Worm (Caenorhabditis elegans) whole organism, L3 larva: ENCODE results near the gene R06F6.8.

Experiments
- R02D3.7 ChIP-seq: fragments of 150-350 bp; optimal IDR thresholded peaks from 2 replicates; lab custom pipeline; 2014; ENCODE audit warnings: missing biosample characterization, missing genetic modification characterization
- aly-2 ChIP-seq: fragments of 150-350 bp; optimal IDR thresholded peaks from 2 replicates; lab custom pipeline; 2014; ENCODE audit warnings: missing biosample characterization, missing genetic modification characterization
- egl-27 ChIP-seq: sonication (generic microtip); optimal IDR thresholded peaks from 4 replicates; lab custom pipeline; 2017; ENCODE audit warnings: missing biosample characterization, missing genetic modification reagents, missing genetic modification characterization
- egl-5 ChIP-seq: fragments of 150-350 bp; optimal IDR thresholded peaks from 2 replicates; lab custom pipeline; 2017; ENCODE audit warnings: missing biosample characterization, missing genetic modification reagents, missing genetic modification characterization, inconsistent platforms
- fkh-10 ChIP-seq: sonication (generic microtip); optimal IDR thresholded peaks from 2 replicates; lab custom pipeline; 2017; ENCODE audit warnings: missing biosample characterization, missing genetic modification reagents, missing genetic modification characterization
- hmg-11 ChIP-seq: sonication (generic microtip); optimal IDR thresholded peaks from 2 replicates; lab custom pipeline; 2016; ENCODE audit warnings: missing genetic modification characterization, missing compliant biosample characterization
- lin-39 ChIP-seq: fragments of 150-350 bp; optimal IDR thresholded peaks from 2 replicates; lab custom pipeline; 2018; ENCODE audit warnings: missing biosample characterization, missing genetic modification reagents, missing genetic modification characterization
- nhr-12 ChIP-seq: fragments of 150-350 bp; optimal IDR thresholded peaks from 2 replicates; lab custom pipeline; 2014; ENCODE audit warnings: missing biosample characterization, missing genetic modification characterization
- nhr-23 ChIP-seq: fragments of 150-350 bp; optimal IDR thresholded peaks from 2 replicates; lab custom pipeline; 2014; ENCODE audit warnings: missing biosample characterization, missing genetic modification reagents, missing genetic modification characterization
- snpc-4 ChIP-seq: fragments of 150-350 bp; optimal IDR thresholded peaks from 2 replicates; lab custom pipeline; 2014; ENCODE audit warnings: missing biosample characterization, missing genetic modification characterization
- unc-62 ChIP-seq: fragments of 150-350 bp; sonication (generic microtip); optimal IDR thresholded peaks from 4 replicates; lab custom pipeline; 2014; ENCODE audit warnings: missing biosample characterization, missing genetic modification reagents, missing genetic modification characterization
- ztf-11 ChIP-seq: fragments of 150-350 bp; optimal IDR thresholded peaks from 2 replicates; lab custom pipeline; 2014; ENCODE audit warnings: missing biosample characterization, missing genetic modification characterization
- ztf-4 ChIP-seq: fragments of 150-350 bp; optimal IDR thresholded peaks from 2 replicates; lab custom pipeline; 2014; ENCODE audit warnings: missing biosample characterization, missing genetic modification characterization

DNA sequence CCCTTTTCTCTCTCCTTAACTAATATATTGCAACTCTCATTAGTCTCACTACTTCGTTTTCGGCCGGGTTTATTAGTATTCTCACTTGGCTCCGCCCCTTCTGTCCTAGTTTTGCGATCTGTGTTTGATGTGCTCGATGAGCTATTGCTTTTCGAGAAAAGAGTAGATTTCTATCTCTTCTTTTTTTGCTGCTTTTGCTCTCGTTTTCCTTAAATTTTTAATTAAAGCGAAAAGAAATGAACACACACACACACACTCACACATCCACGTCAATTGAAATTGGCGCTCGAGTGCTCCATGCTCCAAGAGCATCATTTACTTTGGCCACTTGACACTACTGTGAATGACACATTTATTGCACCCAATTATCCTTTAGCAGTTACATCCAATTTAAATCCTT is 15.3 kb downstream of the R06F6.8 start:
- no peak for TF ChIP-seq nhr-23 (tag; lab: Kevin White, UChicago)
- no peak for TF ChIP-seq unc-62 (GFP tag; lab: Kevin White, UChicago)
- TF ChIP-seq snpc-4 (tag; lab: Kevin White, UChicago), result no peak
- TF ChIP-seq fkh-10, result no peak
- no peak for TF ChIP-seq ztf-11 (tag; lab: Kevin White, UChicago)
- TF ChIP-seq egl-27, result no peak
- TF ChIP-seq nhr-12 (tag; lab: Kevin White, UChicago), result no peak
- no peak for TF ChIP-seq hmg-11 (tag; lab: Kevin White, UChicago)
- TF ChIP-seq R02D3.7 (tag; lab: Kevin White, UChicago), result no peak
- TF ChIP-seq egl-5 (tag; lab: Kevin White, UChicago), result no peak
- TF ChIP-seq aly-2 (tag; lab: Kevin White, UChicago), result no peak
- no peak for TF ChIP-seq lin-39 (tag; lab: Kevin White, UChicago)
- no peak for TF ChIP-seq ztf-4 (tag; lab: Kevin White, UChicago)
